Fruit fly (Drosophila melanogaster): Measurements from ENCODE around the gene CG33098.
A peak's percentile ranks its signal among the peaks of the same experiment; 100 is the strongest.

The CG33098 gene

dm6 chr3R:12383036-12383435 is 4.0 kb upstream of the CG33098 start, which contains the start of gene GstD11:
Gene GstD11, plus strand, starts transcription at chr3R:12383336.
- TF ChIP-seq EcR (GFP tag; optimal IDR thresholded peaks at IDR 0.05), result no peak
- TF ChIP-seq Pif1A (GFP tag; optimal IDR thresholded peaks at IDR 0.05), result no peak
- TF ChIP-seq CG14655 (GFP tag; optimal IDR thresholded peaks at IDR 0.05), result no peak
- TF ChIP-seq CG8159 (tag; optimal IDR thresholded peaks at IDR 0.05), result no peak
- no peak for TF ChIP-seq CG4496 (GFP tag; IDR thresholded peaks at IDR 0.05)
- TF ChIP-seq CG15710 (tag; optimal IDR thresholded peaks at IDR 0.05), result no peak
- no peak for TF ChIP-seq CG12605 (GFP tag; IDR thresholded peaks at IDR 0.05)
- TF ChIP-seq CG10348 (GFP tag; IDR thresholded peaks at IDR 0.05), result no peak
- no peak for TF ChIP-seq gl (tag; optimal IDR thresholded peaks at IDR 0.05)
- TF ChIP-seq CG8301 (tag; optimal IDR thresholded peaks at IDR 0.05), result no peak

dm6 chr3R:12383784-12384183 is 3.2 kb upstream of the CG33098 start:
- TF ChIP-seq rn (GFP tag; IDR thresholded peaks at IDR 0.05), result no peak
- TF ChIP-seq D1 (tag; optimal IDR thresholded peaks at IDR 0.05), result peak; percentile 71

- no peak for TF ChIP-seq CG13204 (GFP tag; optimal IDR thresholded peaks at IDR 0.05)
- no peak for TF ChIP-seq gl (tag; optimal IDR thresholded peaks at IDR 0.05)
- TF ChIP-seq CG4496 (GFP tag; IDR thresholded peaks at IDR 0.05), result peak; percentile 84
- TF ChIP-seq Ets98B (GFP tag; IDR thresholded peaks at IDR 0.05), result peak; percentile 12; the same call in 1 of the 2 replicates
Observed at dm6 chr3R:12384274-12384673, 2.7 kb upstream of the CG33098 start.

dm6 chr3R:12385949-12386348 is 1.0 kb upstream of the CG33098 start, which contains the start of gene Sol1:
Gene Sol1, plus strand, starts transcription at chr3R:12386249.
- no peak for TF ChIP-seq Snoo (tag; optimal IDR thresholded peaks at IDR 0.05)
- no peak for TF ChIP-seq D1 (tag; optimal IDR thresholded peaks at IDR 0.05)
- TF ChIP-seq Pif1B (GFP tag; optimal IDR thresholded peaks at IDR 0.05), result no peak
- TF ChIP-seq CG32121 (GFP tag; IDR thresholded peaks at IDR 0.05), result no peak
- no peak for TF ChIP-seq CG34367 (tag; optimal IDR thresholded peaks at IDR 0.05)
- TF ChIP-seq CG8159 (tag; optimal IDR thresholded peaks at IDR 0.05), result no peak
- no peak for TF ChIP-seq CG9948 (tag; optimal IDR thresholded peaks at IDR 0.05)
- no peak for TF ChIP-seq CG17806 (tag; optimal IDR thresholded peaks at IDR 0.05)
- TF ChIP-seq CG12605 (GFP tag; IDR thresholded peaks at IDR 0.05), result no peak
- TF ChIP-seq gl (tag; optimal IDR thresholded peaks at IDR 0.05), result no peak
- no peak for TF ChIP-seq rn (GFP tag; IDR thresholded peaks at IDR 0.05)
- TF ChIP-seq CG14655 (GFP tag; optimal IDR thresholded peaks at IDR 0.05), result no peak

dm6 chr3R:12395880-12396279 is 8.9 kb downstream of the CG33098 start, which contains the start of the genes CG10096 and CG10097:
Gene CG10096, minus strand, starts transcription at chr3R:12395980.
Gene CG10097, minus strand, starts transcription at chr3R:12395980.
- TF ChIP-seq CG9948 (tag; optimal IDR thresholded peaks at IDR 0.05), result no peak
- no peak for TF ChIP-seq Ets98B (GFP tag; IDR thresholded peaks at IDR 0.05)
- no peak for TF ChIP-seq Pif1A (GFP tag; optimal IDR thresholded peaks at IDR 0.05)
- TF ChIP-seq CG34367 (tag; optimal IDR thresholded peaks at IDR 0.05), result no peak
- TF ChIP-seq Snoo (tag; optimal IDR thresholded peaks at IDR 0.05), result no peak
- no peak for TF ChIP-seq CG10348 (GFP tag; IDR thresholded peaks at IDR 0.05)
- TF ChIP-seq CG12605 (GFP tag; IDR thresholded peaks at IDR 0.05), result no peak
- TF ChIP-seq fd96Ca (GFP tag; IDR thresholded peaks at IDR 0.05), result no peak
- no peak for TF ChIP-seq EcR (GFP tag; optimal IDR thresholded peaks at IDR 0.05)
- TF ChIP-seq CG14655 (GFP tag; optimal IDR thresholded peaks at IDR 0.05), result no peak
- no peak for TF ChIP-seq CG8159 (tag; optimal IDR thresholded peaks at IDR 0.05)
- TF ChIP-seq CG13204 (GFP tag; optimal IDR thresholded peaks at IDR 0.05), result no peak
- no peak for TF ChIP-seq CG4496 (GFP tag; IDR thresholded peaks at IDR 0.05)
- TF ChIP-seq Pif1B (GFP tag; optimal IDR thresholded peaks at IDR 0.05), result no peak
- no peak for TF ChIP-seq D1 (tag; optimal IDR thresholded peaks at IDR 0.05)
- no peak for TF ChIP-seq gl (tag; optimal IDR thresholded peaks at IDR 0.05)
- TF ChIP-seq CG32121 (GFP tag; IDR thresholded peaks at IDR 0.05), result no peak
- no peak for TF ChIP-seq CG17806 (tag; optimal IDR thresholded peaks at IDR 0.05)
- no peak for TF ChIP-seq CG8301 (tag; optimal IDR thresholded peaks at IDR 0.05)

dm6 chr3R:12398054-12398453 is 11.1 kb downstream of the CG33098 start:
- TF ChIP-seq CG10348 (GFP tag; IDR thresholded peaks at IDR 0.05) (no peak), Pif1A (GFP tag; optimal IDR thresholded peaks at IDR 0.05) (no peak), rn (GFP tag; IDR thresholded peaks at IDR 0.05) (no peak), CG32121 (GFP tag; IDR thresholded peaks at IDR 0.05) (no peak), CG17806 (tag; optimal IDR thresholded peaks at IDR 0.05) (no peak)

dm6 chr3R:12398620-12399247 is 11.7 kb downstream of the CG33098 start, which contains the start of gene Cyp9f3:
Gene Cyp9f3, minus strand, starts transcription at chr3R:12398929.
- no peak for TF ChIP-seq gl (tag; optimal IDR thresholded peaks at IDR 0.05)
- TF ChIP-seq Ets98B (GFP tag; IDR thresholded peaks at IDR 0.05), result no peak
- no peak for TF ChIP-seq CG15710 (tag; optimal IDR thresholded peaks at IDR 0.05)
- no peak for TF ChIP-seq rn (GFP tag; IDR thresholded peaks at IDR 0.05)
- TF ChIP-seq Pif1B (GFP tag; optimal IDR thresholded peaks at IDR 0.05), result no peak
- no peak for TF ChIP-seq CG32121 (GFP tag; IDR thresholded peaks at IDR 0.05)
- no peak for TF ChIP-seq fd96Ca (GFP tag; IDR thresholded peaks at IDR 0.05)
- no peak for TF ChIP-seq CG10348 (GFP tag; IDR thresholded peaks at IDR 0.05)
- TF ChIP-seq EcR (GFP tag; optimal IDR thresholded peaks at IDR 0.05), result no peak
